Fruit fly (Drosophila melanogaster): Measurements from ENCODE around the gene dnd.
A peak's percentile ranks its signal among the peaks of the same experiment; 100 is the strongest.

Gene dnd

DNA sequence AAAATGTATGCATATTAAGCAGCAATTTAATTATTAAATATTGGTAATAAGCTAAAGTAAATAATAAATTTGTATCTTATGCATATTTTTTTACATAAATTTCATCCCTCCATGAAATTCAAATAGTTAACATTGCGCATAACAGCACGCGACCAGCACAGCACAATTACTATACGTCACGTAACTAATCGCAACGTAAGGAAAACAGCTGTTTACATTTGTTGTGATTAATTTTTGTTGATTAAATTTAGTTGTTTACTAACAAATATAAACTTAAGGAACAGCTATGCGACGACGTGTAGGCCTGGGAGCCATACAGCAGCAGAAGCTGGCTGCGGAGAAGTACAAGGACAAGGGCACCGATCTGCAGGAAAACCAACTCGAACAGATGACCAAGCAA lies 22.2 kb downstream of the dnd start, which contains the start of gene lsn:
Gene lsn (plus strand): TSS at position 177 of the 400 bp plus-strand sequence.
- TF ChIP-seq Eip78C (GFP tag) (peak; percentile 53), fkh (GFP tag; optimal IDR thresholded peaks at IDR 0.05) (peak; percentile 64), Hr38 (GFP tag; optimal IDR thresholded peaks at IDR 0.05) (no peak), Eip75B (GFP tag; optimal IDR thresholded peaks at IDR 0.05) (no peak)

DNA sequence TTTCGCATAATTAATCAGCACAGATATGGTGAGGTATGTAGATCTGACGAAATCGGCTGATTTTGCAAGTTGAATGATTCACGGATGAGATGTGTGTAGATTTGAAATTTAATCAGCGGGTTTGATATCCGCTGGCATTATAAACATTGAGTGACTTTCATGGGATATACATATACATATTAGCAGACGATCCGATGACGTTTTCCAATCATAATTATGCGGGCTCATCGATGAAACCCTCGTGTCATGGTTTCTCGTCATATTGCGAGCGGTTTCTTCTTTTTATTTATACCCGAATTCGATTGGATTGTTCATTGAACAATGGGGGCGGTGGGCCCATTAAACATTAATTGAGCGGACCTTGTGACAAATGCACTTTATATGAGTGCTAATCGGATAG lies 22.7 kb downstream of the dnd start:
- TF ChIP-seq esn (GFP tag; optimal IDR thresholded peaks at IDR 0.05), result no peak
- no peak for TF ChIP-seq dac (GFP tag; optimal IDR thresholded peaks at IDR 0.05)
- no peak for TF ChIP-seq CG8319 (GFP tag; optimal IDR thresholded peaks at IDR 0.05)
- no peak for TF ChIP-seq Sox15 (GFP tag; optimal IDR thresholded peaks at IDR 0.05)
- TF ChIP-seq net (GFP tag; optimal IDR thresholded peaks at IDR 0.05), result no peak
- TF ChIP-seq Hr38 (GFP tag; optimal IDR thresholded peaks at IDR 0.05), result no peak
- no peak for TF ChIP-seq CG6854 (GFP tag; optimal IDR thresholded peaks at IDR 0.05)
- no peak for TF ChIP-seq Sox14 (GFP tag; optimal IDR thresholded peaks at IDR 0.05)
- no peak for TF ChIP-seq CG11902 (GFP tag; optimal IDR thresholded peaks at IDR 0.05)
- no peak for TF ChIP-seq ss (GFP tag; optimal IDR thresholded peaks at IDR 0.05)
- no peak for TF ChIP-seq fd59A (GFP tag; optimal IDR thresholded peaks at IDR 0.05)

DNA sequence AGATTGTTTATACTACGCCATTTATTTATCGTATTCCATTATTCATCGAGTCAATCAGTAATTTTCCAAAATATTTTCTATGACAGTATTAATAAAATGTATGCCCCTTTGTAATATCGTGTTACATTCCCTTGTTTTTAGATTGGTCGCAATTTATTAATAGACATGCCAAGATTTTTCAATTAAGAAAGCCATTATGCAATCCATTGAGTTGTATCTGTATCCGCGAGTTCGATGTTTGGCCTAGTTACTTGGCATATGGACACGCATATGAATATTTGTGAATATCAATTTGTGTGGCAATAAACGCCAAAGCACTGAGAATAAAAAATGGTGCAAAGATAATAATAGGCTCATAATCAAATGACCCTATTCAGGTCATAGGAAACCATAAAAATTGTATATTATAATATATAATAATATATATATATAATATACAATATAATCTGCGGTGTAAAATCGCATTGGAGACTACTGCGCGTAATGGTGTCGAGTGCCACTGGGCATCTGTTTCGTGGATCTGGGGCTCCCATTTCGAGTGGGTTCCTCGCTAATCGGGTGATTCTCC lies 23.3 kb downstream of the dnd start:
- TF ChIP-seq Sox14 (GFP tag; optimal IDR thresholded peaks at IDR 0.05) (no peak), svp (GFP tag) (peak; percentile 53), CG32006 (GFP tag; optimal IDR thresholded peaks at IDR 0.05) (peak; percentile 15), CG8119 (GFP tag; IDR thresholded peaks at IDR 0.05) (0 out of 3 replicates have a peak, but pooled peaks have one; percentile 38)

- TF ChIP-seq Eip78C (GFP tag) (peak; percentile 57), Hr39 (GFP tag; optimal IDR thresholded peaks at IDR 0.05) (no peak)
These were observed 24.3 kb downstream of the dnd start for dm6 chr3R:21862868-21863267.

- TF ChIP-seq salr (GFP tag; optimal IDR thresholded peaks at IDR 0.05) (peak in 1 of 2 experiments; percentile 83), CG8319 (GFP tag; optimal IDR thresholded peaks at IDR 0.05) (peak; percentile 63), Hr39 (GFP tag; optimal IDR thresholded peaks at IDR 0.05) (no peak), CG3032 (tag; optimal IDR thresholded peaks at IDR 0.05) (no peak), fkh (GFP tag; optimal IDR thresholded peaks at IDR 0.05) (no peak), CG11294 (GFP tag; IDR thresholded peaks at IDR 0.05) (peak; percentile 73), CG10631 (GFP tag; optimal IDR thresholded peaks at IDR 0.05) (peak; percentile 54), CG6276 (GFP tag; optimal IDR thresholded peaks at IDR 0.05) (peak; percentile 93), cyc (GFP tag; optimal IDR thresholded peaks at IDR 0.05) (no peak), Met (GFP tag; optimal IDR thresholded peaks at IDR 0.05) (peak; percentile 29), CG6792 (GFP tag; optimal IDR thresholded peaks at IDR 0.05) (peak; percentile 50), CG31627 (GFP tag; optimal IDR thresholded peaks at IDR 0.05) (no peak), Blimp-1 (GFP tag; optimal IDR thresholded peaks at IDR 0.05) (no peak), vri (GFP tag; optimal IDR thresholded peaks at IDR 0.05) (no peak), CG16779 (tag; optimal IDR thresholded peaks at IDR 0.05) (peak; percentile 61), Hr38 (GFP tag; optimal IDR thresholded peaks at IDR 0.05) (no peak), CG8632 (GFP tag; optimal IDR thresholded peaks at IDR 0.05) (peak; percentile 32), Eip93F (GFP tag; optimal IDR thresholded peaks at IDR 0.05) (no peak), CG34406 (GFP tag; optimal IDR thresholded peaks at IDR 0.05) (peak; percentile 13), acj6 (GFP tag; optimal IDR thresholded peaks at IDR 0.05) (peak; percentile 43), CG32006 (GFP tag; optimal IDR thresholded peaks at IDR 0.05) (peak; percentile 97), Hr4 (GFP tag; optimal IDR thresholded peaks at IDR 0.05) (peak; percentile 96), CG9139 (GFP tag; optimal IDR thresholded peaks at IDR 0.05) (no peak), CG7368 (GFP tag; optimal IDR thresholded peaks at IDR 0.05) (peak; percentile 32), CG4318 (GFP tag; optimal IDR thresholded peaks at IDR 0.05) (peak; percentile 93), lz (GFP tag; optimal IDR thresholded peaks at IDR 0.05) (peak; percentile 41), Ets96B (tag; optimal IDR thresholded peaks at IDR 0.05) (no peak), Sox102F (GFP tag; optimal IDR thresholded peaks at IDR 0.05) (peak; percentile 21), CG6854 (GFP tag; optimal IDR thresholded peaks at IDR 0.05) (no peak), ss (GFP tag; optimal IDR thresholded peaks at IDR 0.05) (no peak), svp (GFP tag) (no peak), pdm3 (GFP tag; optimal IDR thresholded peaks at IDR 0.05) (peak; percentile 71)
These were observed 24.9 kb downstream of the dnd start for dm6 chr3R:21862137-21862850.
